Worm (Caenorhabditis elegans) whole organism, L4 larva: ENCODE results near the gene ubxn-4.

Experiments used
- R02D3.7 ChIP-seq: fragments of 150-350 bp; sonication (generic microtip); optimal IDR thresholded peaks from 3 replicates; lab custom pipeline; 2014; ENCODE audit warnings: missing biosample characterization, missing genetic modification characterization
- Y75B8A.6 ChIP-seq: fragments of 200-800 bp; sonication (Bioruptor generic); IDR thresholded peaks from 2 replicates; pipeline ENCODE4 v1.3.6; 2022; ENCODE audit warnings: missing genetic modification reagents, missing genetic modification characterization, missing compliant biosample characterization
- lin-29 ChIP-seq: fragments of 200-800 bp; sonication (Bioruptor generic); IDR thresholded peaks from 2 replicates; pipeline ENCODE4 v1.3.6; 2022; ENCODE audit warnings: missing genetic modification reagents, missing genetic modification characterization, missing compliant biosample characterization

- no peak for TF ChIP-seq Y75B8A.6 (GFP tag; lab: Robert Waterston, UW)
- TF ChIP-seq R02D3.7 (tag; lab: Kevin White, UChicago), result no peak
- TF ChIP-seq lin-29, result no peak
These were observed 40.7 kb upstream of the ubxn-4 start for ce11 chrIII:8446061-8446460.
